Worm (Caenorhabditis elegans) whole organism, L1 larva: Measurements from ENCODE around the gene rpi-1.

Experiments
- nhr-12 ChIP-seq: sonication (generic microtip); optimal IDR thresholded peaks from 2 replicates; lab custom pipeline; 2017; ENCODE audit warnings: missing biosample characterization, missing genetic modification characterization
- nhr-20 ChIP-seq: sonication (generic microtip); optimal IDR thresholded peaks from 2 replicates; lab custom pipeline; 2016; ENCODE audit warnings: mild to moderate bottlenecking, missing genetic modification characterization, missing compliant biosample characterization

DNA sequence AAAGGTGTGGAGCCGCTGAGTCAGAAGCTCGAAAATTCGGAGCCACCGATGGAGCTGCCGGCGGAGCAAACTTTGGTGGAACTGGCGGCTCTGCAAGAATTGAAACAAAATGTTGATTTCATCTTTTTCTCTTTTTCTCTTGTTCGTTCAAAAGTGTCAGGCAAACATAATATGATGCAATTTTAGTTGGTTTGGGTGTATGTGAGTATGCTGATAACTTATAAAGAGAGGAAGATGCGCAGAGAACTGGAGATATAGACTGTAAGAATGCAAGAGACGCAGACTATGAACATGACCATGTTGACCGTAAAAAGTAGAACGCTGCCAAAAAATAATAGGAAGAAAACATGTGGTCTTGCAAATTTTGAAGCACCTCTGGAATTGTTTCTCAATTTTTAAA is 8.1 kb downstream of the rpi-1 start:
- peak; percentile 61 for TF ChIP-seq nhr-20 (tag; lab: Kevin White, UChicago)
- TF ChIP-seq nhr-12 (tag; lab: Kevin White, UChicago) = no peak
